Fruit fly (Drosophila melanogaster) whole organism, embryonic: ENCODE measurements around the gene Gs2.
A peak's percentile ranks its signal among the peaks of the same experiment; 100 is the strongest.

Experiments
- CG10431 ChIP-seq: fragments of 200-800 bp; sonication (Bioruptor generic); optimal IDR thresholded peaks from 3 replicates; lab custom pipeline; 2018; ENCODE audit warnings: missing biosample characterization, mild to moderate bottlenecking, missing genetic modification characterization
- CG11093 ChIP-seq: fragments of 200-800 bp; sonication (Bioruptor generic); IDR thresholded peaks from 3 replicates; pipeline ENCODE4 v1.3.6; 2022; ENCODE audit warnings: missing biosample characterization, missing genetic modification characterization
- CG11398 ChIP-seq: fragments of 200-800 bp; sonication (Bioruptor generic); optimal IDR thresholded peaks from 2 replicates; lab custom pipeline; 2016; ENCODE audit warnings: missing biosample characterization, missing genetic modification characterization
- CG11560 ChIP-seq: fragments of 200-800 bp; sonication (Bioruptor generic); IDR thresholded peaks from 3 replicates; pipeline ENCODE4 v1.3.6; 2022; ENCODE audit warnings: missing biosample characterization, missing genetic modification characterization
- CG12104 ChIP-seq: fragments of 200-800 bp; sonication (Bioruptor generic); optimal IDR thresholded peaks from 3 replicates; lab custom pipeline; 2016; ENCODE audit warnings: missing biosample characterization, missing genetic modification characterization
- CG17328 ChIP-seq: fragments of 200-800 bp; sonication (Bioruptor generic); IDR thresholded peaks from 2 replicates; pipeline ENCODE4 v1.3.6; 2022; ENCODE audit warnings: missing biosample characterization, missing genetic modification characterization
- CG17361 ChIP-seq: fragments of 200-800 bp; sonication (Bioruptor generic); IDR thresholded peaks from 3 replicates; pipeline ENCODE4 v1.3.6; 2022; ENCODE audit warnings: missing biosample characterization, missing genetic modification characterization
- CG2116 ChIP-seq: fragments of 200-800 bp; sonication (Bioruptor generic); optimal IDR thresholded peaks from 3 replicates; lab custom pipeline; 2018; ENCODE audit warnings: missing biosample characterization, mild to moderate bottlenecking, missing genetic modification characterization
- CG30020 ChIP-seq: fragments of 200-800 bp; optimal IDR thresholded peaks from 2 replicates; lab custom pipeline; 2019; ENCODE audit warnings: missing biosample characterization, mild to moderate bottlenecking, missing genetic modification characterization, moderate library complexity
- CG31224 ChIP-seq: fragments of 200-800 bp; sonication (Bioruptor generic); IDR thresholded peaks from 2 replicates; pipeline ENCODE4 v1.3.6; 2022; ENCODE audit warnings: missing biosample characterization, missing genetic modification characterization
- CG3163 ChIP-seq: fragments of 200-800 bp; sonication (Bioruptor generic); optimal IDR thresholded peaks from 3 replicates; lab custom pipeline; 2016; ENCODE audit warnings: missing biosample characterization, missing genetic modification characterization
- CG32772 ChIP-seq: fragments of 200-800 bp; sonication (Bioruptor generic); IDR thresholded peaks from 2 replicates; pipeline ENCODE4 v1.3.6; 2022; ENCODE audit warnings: missing biosample characterization, missing genetic modification characterization
- CG43689 ChIP-seq: fragments of 200-800 bp; sonication (Bioruptor generic); IDR thresholded peaks from 2 replicates; pipeline ENCODE4 v1.3.6; 2022; ENCODE audit warnings: missing biosample characterization, missing genetic modification characterization
- CG4730 ChIP-seq: fragments of 200-800 bp; sonication (Bioruptor generic); IDR thresholded peaks from 2 replicates; pipeline ENCODE4 v1.3.6; 2022; ENCODE audit warnings: missing biosample characterization, missing genetic modification characterization
- CG5180 ChIP-seq: fragments of 200-800 bp; sonication (Bioruptor generic); optimal IDR thresholded peaks from 3 replicates; lab custom pipeline; 2017; ENCODE audit warnings: missing biosample characterization, missing genetic modification characterization, mild to moderate bottlenecking, moderate library complexity, missing genetic modification reagents
- CG6813 ChIP-seq: fragments of 200-800 bp; sonication (Bioruptor generic); optimal IDR thresholded peaks from 2 replicates; lab custom pipeline; 2017; ENCODE audit warnings: missing biosample characterization, missing genetic modification characterization, mild to moderate bottlenecking, moderate library complexity, missing genetic modification reagents
- CG7987 ChIP-seq: fragments of 200-800 bp; sonication (Bioruptor generic); optimal IDR thresholded peaks from 2 replicates; lab custom pipeline; 2018; ENCODE audit warnings: missing biosample characterization, mild to moderate bottlenecking, missing genetic modification characterization, moderate library complexity
- CkIIα-i1 ChIP-seq: fragments of 200-800 bp; sonication (Bioruptor generic); IDR thresholded peaks from 2 replicates; pipeline ENCODE4 v1.3.6; 2022; ENCODE audit warnings: missing biosample characterization, missing genetic modification characterization
- Dip3 ChIP-seq: fragments of 200-800 bp; sonication (Bioruptor generic); optimal IDR thresholded peaks from 3 replicates; lab custom pipeline; 2016; ENCODE audit warnings: missing biosample characterization, missing genetic modification characterization
- Doc2 ChIP-seq: fragments of 200-800 bp; sonication (Bioruptor generic); IDR thresholded peaks from 2 replicates; pipeline ENCODE4 v1.3.6; 2022; ENCODE audit warnings: missing biosample characterization, missing genetic modification characterization
- Doc3 ChIP-seq: fragments of 200-800 bp; sonication (Bioruptor generic); IDR thresholded peaks from 3 replicates; pipeline ENCODE4 v1.3.6; 2022; ENCODE audit warnings: missing biosample characterization, missing genetic modification characterization; ENCODE audit not compliant: partially characterized antibody
- Fer1 ChIP-seq: fragments of 200-800 bp; sonication (Bioruptor generic); optimal IDR thresholded peaks from 2 replicates; lab custom pipeline; 2017; ENCODE audit warnings: missing biosample characterization, mild to moderate bottlenecking, missing genetic modification characterization
- HLH4C ChIP-seq: fragments of 200-800 bp; sonication (Bioruptor generic); IDR thresholded peaks from 3 replicates; pipeline ENCODE4 v1.3.6; 2022; ENCODE audit warnings: missing biosample characterization, missing genetic modification characterization; ENCODE audit not compliant: partially characterized antibody
- Hey ChIP-seq: fragments of 200-800 bp; sonication (Bioruptor generic); optimal IDR thresholded peaks from 3 replicates; lab custom pipeline; 2018; ENCODE audit warnings: missing biosample characterization, mild to moderate bottlenecking, missing genetic modification characterization
- Mes4 ChIP-seq: fragments of 200-800 bp; sonication (Bioruptor generic); optimal IDR thresholded peaks from 2 replicates; lab custom pipeline; 2016; ENCODE audit warnings: missing biosample characterization, missing genetic modification characterization
- Nf-YC ChIP-seq: fragments of 200-800 bp; optimal IDR thresholded peaks from 3 replicates; lab custom pipeline; 2019; ENCODE audit warnings: missing biosample characterization, mild to moderate bottlenecking, missing genetic modification characterization, moderate library complexity
- Oli ChIP-seq: fragments of 200-800 bp; sonication (Bioruptor generic); optimal IDR thresholded peaks from 2 replicates; lab custom pipeline; 2018; ENCODE audit warnings: missing biosample characterization, mild to moderate bottlenecking, missing genetic modification characterization, moderate library complexity
- Optix ChIP-seq: fragments of 200-800 bp; sonication (Bioruptor generic); IDR thresholded peaks from 3 replicates; pipeline ENCODE4 v1.3.6; 2022; ENCODE audit warnings: missing biosample characterization, missing genetic modification characterization
- Ptx1 ChIP-seq: fragments of 200-800 bp; sonication (Bioruptor generic); IDR thresholded peaks from 2 replicates; pipeline ENCODE4 v1.3.6; 2022; ENCODE audit warnings: missing biosample characterization, missing genetic modification characterization
- Sox100B ChIP-seq: fragments of 200-800 bp; sonication (Bioruptor generic); optimal IDR thresholded peaks from 3 replicates; lab custom pipeline; 2018; ENCODE audit warnings: missing biosample characterization, mild to moderate bottlenecking, missing genetic modification characterization
- amos ChIP-seq: fragments of 200-800 bp; sonication (Bioruptor generic); IDR thresholded peaks from 2 replicates; pipeline ENCODE4 v1.3.6; 2022; ENCODE audit warnings: missing biosample characterization, missing genetic modification characterization; ENCODE audit not compliant: partially characterized antibody
- bcd ChIP-seq: fragments of 200-800 bp; sonication (Bioruptor generic); optimal IDR thresholded peaks from 2 replicates; lab custom pipeline; 2017; ENCODE audit warnings: missing biosample characterization, mild to moderate bottlenecking, missing genetic modification characterization
- danr ChIP-seq: fragments of 200-800 bp; sonication (Bioruptor generic); IDR thresholded peaks from 2 replicates; pipeline ENCODE4 v1.3.6; 2022; ENCODE audit warnings: missing biosample characterization, missing genetic modification characterization
- dmrt11E ChIP-seq: fragments of 200-800 bp; sonication (Bioruptor generic); optimal IDR thresholded peaks from 3 replicates; lab custom pipeline; 2018; ENCODE audit warnings: missing biosample characterization, mild to moderate bottlenecking, missing genetic modification characterization, moderate library complexity
- en ChIP-seq: fragments of 200-800 bp; sonication (Bioruptor generic); optimal IDR thresholded peaks from 2 replicates; lab custom pipeline; 2016; ENCODE audit warnings: missing biosample characterization, missing genetic modification characterization
- gce ChIP-seq: fragments of 200-800 bp; sonication (Bioruptor generic); IDR thresholded peaks from 3 replicates; pipeline ENCODE4 v1.3.6; 2022; ENCODE audit warnings: missing biosample characterization, missing genetic modification characterization
- gro ChIP-seq: fragments of 200-800 bp; sonication (Bioruptor generic); optimal IDR thresholded peaks from 2 replicates; lab custom pipeline; 2016; ENCODE audit warnings: missing biosample characterization, missing genetic modification characterization
- hb ChIP-seq: fragments of 200-800 bp; sonication (Bioruptor generic); IDR thresholded peaks from 3 replicates; pipeline ENCODE4 v1.3.6; 2022; ENCODE audit warnings: missing biosample characterization, missing genetic modification characterization; ENCODE audit not compliant: partially characterized antibody
- ind ChIP-seq: fragments of 200-800 bp; sonication (Bioruptor generic); optimal IDR thresholded peaks from 3 replicates; lab custom pipeline; 2016; ENCODE audit warnings: missing biosample characterization, missing genetic modification characterization
- maf-S ChIP-seq: fragments of 200-800 bp; sonication (Bioruptor generic); optimal IDR thresholded peaks from 2 replicates; lab custom pipeline; 2016; ENCODE audit warnings: missing biosample characterization, missing genetic modification characterization
- mld ChIP-seq: fragments of 200-800 bp; sonication (Bioruptor generic); IDR thresholded peaks from 3 replicates; pipeline ENCODE4 v1.3.6; 2022; ENCODE audit warnings: missing biosample characterization, missing genetic modification characterization; ENCODE audit not compliant: partially characterized antibody
- nom ChIP-seq: fragments of 200-800 bp; sonication (Bioruptor generic); optimal IDR thresholded peaks from 2 replicates; lab custom pipeline; 2017; ENCODE audit warnings: missing biosample characterization, missing genetic modification characterization, mild to moderate bottlenecking, moderate library complexity, missing genetic modification reagents
- sd ChIP-seq: fragments of 200-800 bp; sonication (Bioruptor generic); optimal IDR thresholded peaks from 3 replicates; lab custom pipeline; 2018; ENCODE audit warnings: missing biosample characterization, mild to moderate bottlenecking, missing genetic modification characterization, moderate library complexity
- slou ChIP-seq: fragments of 200-800 bp; sonication (Bioruptor generic); optimal IDR thresholded peaks from 3 replicates; lab custom pipeline; 2016; ENCODE audit warnings: missing biosample characterization, missing genetic modification characterization
- sr ChIP-seq: fragments of 200-800 bp; sonication (Bioruptor generic); IDR thresholded peaks from 3 replicates; pipeline ENCODE4 v1.3.6; 2022; ENCODE audit warnings: missing biosample characterization, missing genetic modification characterization
- tio ChIP-seq: fragments of 200-800 bp; sonication (Bioruptor generic); optimal IDR thresholded peaks from 2 replicates; lab custom pipeline; 2017; ENCODE audit warnings: missing biosample characterization, missing genetic modification characterization, inconsistent platforms
- tll ChIP-seq, 2 experiments: fragments of 200-800 bp in 1 of 2; fragments of >200 bp in 1 of 2; sonication (Bioruptor generic) in 1 of 2; optimal IDR thresholded peaks; 2 replicates each; lab custom pipeline; 2017 to 2019; ENCODE audit warnings: missing biosample characterization in 2 of 2, missing genetic modification characterization in 2 of 2, mild to moderate bottlenecking in 1 of 2, moderate library complexity in 1 of 2
- ttk ChIP-seq: fragments of 200-800 bp; sonication (Bioruptor generic); IDR thresholded peaks from 2 replicates; pipeline ENCODE4 v2.1.2; 2022; ENCODE audit warnings: missing biosample characterization, missing genetic modification characterization
- yki ChIP-seq: fragments of >200 bp; optimal IDR thresholded peaks from 3 replicates; lab custom pipeline; 2018
- z ChIP-seq: fragments of 200-800 bp; sonication (Bioruptor generic); IDR thresholded peaks from 3 replicates; pipeline ENCODE4 v1.3.6; 2022; ENCODE audit warnings: missing biosample characterization, missing genetic modification characterization

Gs2 gene

DNA sequence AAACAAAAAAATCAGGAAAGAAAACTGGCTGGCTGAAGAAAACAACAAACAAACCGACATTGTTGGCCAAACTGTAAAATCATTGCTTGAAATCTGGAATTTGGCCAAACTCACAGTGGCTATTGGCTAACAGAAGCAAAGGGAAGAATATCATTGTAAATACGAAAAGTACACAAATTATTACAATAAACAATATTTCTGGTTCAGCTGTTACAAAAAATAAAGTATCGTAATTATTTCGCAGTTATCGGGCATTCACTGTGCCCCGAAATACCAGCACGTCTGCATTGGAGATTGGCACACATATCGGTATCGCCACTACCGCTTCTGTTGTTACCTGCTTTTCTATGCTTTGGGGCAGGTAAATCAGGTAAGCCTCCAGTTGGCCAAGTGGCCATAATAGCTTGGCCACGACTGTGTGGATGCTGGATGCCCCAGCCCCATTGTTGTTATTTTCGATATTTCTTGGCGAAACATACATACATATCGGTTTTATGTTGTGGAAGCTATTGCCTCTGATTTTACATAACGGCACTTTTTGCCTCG is 28.5 kb downstream of the Gs2 start:
- TF ChIP-seq CG3163 (peak; percentile 1), z (GFP tag; lab: Robert Waterston, UW) (no peak), CG12104 (GFP tag; lab: Kevin White, UChicago) (no peak), Hey (tag; lab: Kevin White, UChicago) (no peak), Doc3 (GFP tag; lab: Robert Waterston, UW) (no peak), sr (no peak), danr (no peak), maf-S (GFP tag; lab: Kevin White, UChicago) (peak; percentile 38), CG10431 (GFP tag; lab: Kevin White, UChicago) (no peak), CG43689 (GFP tag; lab: Robert Waterston, UW) (no peak), HLH4C (GFP tag; lab: Robert Waterston, UW) (no peak), nom (GFP tag; lab: Kevin White, UChicago) (no peak), yki (lab: Kevin White, UChicago) (no peak), CG2116 (GFP tag; lab: Kevin White, UChicago) (no peak), Optix (GFP tag; lab: Robert Waterston, UW) (0 out of 3 replicates have a peak, but pooled peaks have one; percentile 15), gce (GFP tag; lab: Robert Waterston, UW) (no peak), mld (GFP tag; lab: Robert Waterston, UW) (no peak), Doc2 (GFP tag; lab: Robert Waterston, UW) (no peak), CG5180 (peak; percentile 25), bcd (GFP tag; lab: Kevin White, UChicago) (peak; percentile 27), sd (tag; lab: Kevin White, UChicago) (peak; percentile 83), en (no peak), CG30020 (tag; lab: Kevin White, UChicago) (no peak), Sox100B (no peak), Ptx1 (GFP tag; lab: Robert Waterston, UW) (peak; percentile 69), CG11560 (tag; lab: Robert Waterston, UW) (0 out of 3 replicates have a peak, but pooled peaks have one; percentile 46), CG17361 (GFP tag; lab: Robert Waterston, UW) (no peak), ttk (GFP tag; lab: Robert Waterston, UW) (no peak), Fer1 (peak; percentile 46), tio (GFP tag; lab: Kevin White, UChicago) (peak; percentile 31), Oli (tag; lab: Kevin White, UChicago) (peak; percentile 53), slou (no peak), dmrt11E (tag; lab: Kevin White, UChicago) (no peak), Mes4 (GFP tag; lab: Kevin White, UChicago) (no peak), tll (GFP tag; optimal IDR thresholded peaks at IDR 0.05; lab: Kevin White, UChicago) (no peak), amos (no peak), hb (no peak), ind (GFP tag; lab: Kevin White, UChicago) (peak; percentile 56), CG31224 (peak; percentile 41; the same call in 1 of the 2 replicates), CG32772 (peak; percentile 29; the same call in 1 of the 2 replicates), CG4730 (GFP tag; lab: Robert Waterston, UW) (0 out of 2 replicates have a peak, but pooled peaks have one; percentile 14), CG11398 (no peak), CkIIα-i1 (no peak), Dip3 (GFP tag; lab: Kevin White, UChicago) (peak; percentile 63), CG17328 (GFP tag; lab: Robert Waterston, UW) (peak; percentile 61), CG7987 (GFP tag; lab: Kevin White, UChicago) (no peak), Nf-YC (tag; lab: Kevin White, UChicago) (peak; percentile 20), gro (GFP tag; lab: Kevin White, UChicago) (no peak), CG11093 (GFP tag; lab: Robert Waterston, UW) (no peak), CG6813 (GFP tag; lab: Kevin White, UChicago) (peak; percentile 18)
